Fruit fly (Drosophila melanogaster) whole organism, larva: ENCODE results near the gene CG6931.

Experiments
- noc ChIP-seq: fragments of 200-800 bp; sonication (Bioruptor generic); optimal IDR thresholded peaks from 3 replicates; lab custom pipeline; 2019; ENCODE audit warnings: missing biosample characterization, mild to moderate bottlenecking, missing genetic modification characterization, moderate library complexity

Gene CG6931

dm6 chr3L:12002321-12003248, 12.0 kb downstream of the CG6931 start, which contains the start of the genes Pop2 and CG6928:
TSS of gene Pop2 (minus strand) at chr3L:12002915.
TSS of gene CG6928 (plus strand) at chr3L:12003155.
- no peak for TF ChIP-seq noc (tag; lab: Kevin White, UChicago)

dm6 chr3L:12003457-12003856, 12.9 kb downstream of the CG6931 start:
- TF ChIP-seq noc (tag; lab: Kevin White, UChicago), result no peak

DNA sequence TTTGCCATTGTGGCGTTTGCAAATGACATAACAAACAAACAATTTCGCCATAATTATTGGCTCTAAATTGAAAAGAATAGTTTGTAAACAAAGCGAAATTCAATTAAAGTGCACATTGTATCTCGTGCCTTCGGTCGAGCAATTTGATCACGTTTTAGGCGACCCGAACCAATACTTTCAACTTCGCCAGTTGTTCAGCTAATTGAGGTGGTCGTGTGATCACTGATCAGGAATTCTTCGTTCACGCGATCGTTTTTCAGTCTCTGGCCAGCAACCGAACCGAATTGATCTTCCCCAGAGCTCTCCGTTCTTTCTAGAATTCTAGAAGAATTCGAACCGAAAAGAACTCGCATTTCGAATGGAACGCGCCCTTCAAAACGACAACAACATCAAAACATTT, 13.6 kb downstream of the CG6931 start:
- no peak for TF ChIP-seq noc (tag; lab: Kevin White, UChicago)

- no peak for TF ChIP-seq noc (tag; lab: Kevin White, UChicago)
Measured at dm6 chr3L:12007945-12008344, 17.4 kb downstream of the CG6931 start.

DNA sequence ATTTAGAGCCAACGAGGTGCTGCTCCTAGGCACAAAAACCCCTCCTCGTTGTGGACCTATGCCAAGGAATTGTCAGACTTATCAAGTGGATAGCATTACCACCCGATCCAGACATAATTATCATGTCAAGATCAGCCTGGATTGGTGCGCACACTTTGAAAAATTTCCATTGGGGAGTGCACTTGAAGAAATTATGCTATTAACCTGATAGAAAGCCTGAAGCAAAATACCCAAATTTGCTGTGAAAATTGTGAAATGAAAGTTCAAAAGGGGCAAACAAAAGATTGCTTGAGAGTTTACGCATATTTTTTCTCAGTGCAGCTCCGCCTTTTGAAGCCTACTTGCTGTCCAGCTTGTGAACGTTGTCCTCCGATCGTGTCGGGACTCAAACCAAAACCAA, 23.2 kb downstream of the CG6931 start:
- TF ChIP-seq noc (tag; lab: Kevin White, UChicago), result no peak

dm6 chr3L:12014272-12014671, 23.7 kb downstream of the CG6931 start:
- TF ChIP-seq noc (tag; lab: Kevin White, UChicago), result no peak

DNA sequence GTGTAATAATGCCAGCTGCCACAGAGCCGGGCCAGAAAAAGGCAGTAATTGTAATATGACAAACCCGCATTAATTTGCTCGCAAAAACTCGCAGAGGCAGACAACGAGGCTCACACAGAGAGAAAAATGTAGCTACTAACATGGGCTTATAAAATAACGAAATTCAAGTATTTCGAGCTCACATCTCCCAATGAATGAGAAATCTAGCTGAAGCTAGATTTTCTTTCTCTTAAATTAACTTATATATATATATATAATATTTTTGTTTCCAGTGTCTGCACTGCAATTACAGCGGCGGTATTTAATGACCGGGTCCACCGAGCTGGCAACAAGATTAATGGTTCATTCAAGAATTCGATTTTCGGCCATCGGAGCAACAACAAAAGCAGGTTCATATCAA, 25.6 kb downstream of the CG6931 start:
- no peak for TF ChIP-seq noc (tag; lab: Kevin White, UChicago)

DNA sequence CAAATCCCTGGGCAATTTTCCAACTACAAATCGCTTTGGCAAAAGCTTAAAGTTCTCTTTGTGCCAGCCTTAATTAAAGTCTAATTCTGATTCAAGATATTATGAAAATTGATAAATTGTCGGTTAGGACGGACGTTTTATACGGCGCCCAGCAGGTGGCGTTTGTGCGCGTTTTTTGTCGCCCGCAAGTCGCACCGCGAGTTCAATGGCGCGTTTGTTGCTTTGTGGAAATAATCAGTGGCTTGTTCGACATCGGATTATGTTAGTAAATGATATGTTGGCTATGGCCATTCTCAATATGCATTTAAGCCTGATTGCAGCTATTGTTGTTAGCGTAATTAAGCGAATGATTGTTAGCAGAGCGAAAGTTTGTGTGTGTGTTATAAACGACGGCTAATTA, 31.4 kb downstream of the CG6931 start:
- TF ChIP-seq noc (tag; lab: Kevin White, UChicago), result no peak

DNA sequence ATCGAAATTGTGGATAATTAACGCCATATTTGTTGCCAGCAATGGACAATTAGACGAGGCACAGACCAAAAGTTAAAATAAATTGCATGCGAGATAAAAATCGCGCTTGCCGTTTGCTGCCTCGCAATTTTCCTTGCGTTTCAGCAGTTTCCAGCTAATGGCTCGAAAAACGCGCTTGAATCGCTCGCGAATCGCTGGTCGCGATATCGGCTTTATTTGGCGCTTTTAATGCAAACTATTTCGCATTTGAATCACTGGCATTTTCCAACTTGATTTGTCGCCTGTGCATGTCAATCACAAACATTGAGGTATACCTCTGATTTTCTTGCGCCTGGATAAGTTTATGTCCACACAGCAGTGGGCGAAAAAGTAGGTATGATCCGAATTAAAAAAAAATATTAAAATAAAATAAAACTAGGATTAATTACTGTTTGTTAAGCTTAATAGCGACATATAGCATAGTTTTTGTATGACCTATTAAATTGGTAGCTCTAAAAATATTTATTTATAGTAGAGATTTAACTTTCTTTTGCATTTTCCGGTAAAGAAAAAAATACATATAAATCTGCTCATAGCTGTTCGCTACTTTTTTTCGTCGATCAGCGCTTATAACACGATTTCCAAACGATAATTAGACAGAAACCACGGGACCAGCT, 32.7 kb downstream of the CG6931 start:
- TF ChIP-seq noc (tag; lab: Kevin White, UChicago), result no peak

dm6 chr3L:12024947-12025346, 34.4 kb downstream of the CG6931 start:
- TF ChIP-seq noc (tag; lab: Kevin White, UChicago), result no peak

DNA sequence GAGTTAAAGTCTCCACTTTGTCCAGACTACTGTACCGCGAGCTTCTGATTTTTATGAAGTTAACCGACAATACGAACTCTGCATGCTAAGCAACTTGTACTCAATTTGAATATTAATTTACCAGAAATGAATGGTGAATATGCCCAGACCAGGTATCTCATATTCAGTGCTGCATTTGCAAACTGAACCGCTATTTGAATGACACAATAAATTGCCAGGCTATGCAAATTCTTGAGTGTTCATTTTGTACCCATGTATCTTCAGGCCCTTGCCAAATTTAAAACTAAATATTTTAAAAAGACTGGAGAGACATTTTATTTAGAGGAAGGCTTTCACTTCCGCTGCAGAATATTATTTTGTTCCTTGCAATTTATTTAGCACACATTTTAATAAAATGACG, 37.4 kb downstream of the CG6931 start:
- no peak for TF ChIP-seq noc (tag; lab: Kevin White, UChicago)

dm6 chr3L:12028534-12029029, 38.0 kb downstream of the CG6931 start:
- TF ChIP-seq noc (tag; lab: Kevin White, UChicago), result no peak

DNA sequence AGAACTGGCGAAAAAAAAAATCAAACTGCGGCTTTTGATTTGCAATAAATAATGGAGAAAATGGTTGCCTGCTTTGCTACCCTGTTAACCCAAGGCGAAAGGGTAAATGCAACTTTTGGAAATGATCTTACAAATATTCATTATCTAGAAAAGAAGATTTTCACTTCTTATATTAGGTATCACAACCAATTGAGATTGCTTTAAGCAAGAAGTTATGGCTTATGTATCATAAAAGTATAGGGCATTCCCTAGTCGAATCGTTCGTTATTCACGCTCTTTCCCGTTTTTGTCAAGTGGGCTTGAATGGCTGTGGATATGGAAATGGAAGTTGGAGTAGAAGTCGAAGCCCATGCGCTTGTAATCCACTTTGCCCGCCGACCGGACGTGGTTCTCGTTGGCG, 40.0 kb downstream of the CG6931 start:
- TF ChIP-seq noc (tag; lab: Kevin White, UChicago), result no peak

- TF ChIP-seq noc (tag; lab: Kevin White, UChicago), result no peak
Measured at dm6 chr3L:12032257-12032656, 41.7 kb downstream of the CG6931 start, which contains the start of gene CG43993. TSS of gene CG43993 (plus strand) at chr3L:12032557.

- TF ChIP-seq noc (tag; lab: Kevin White, UChicago), result no peak
Measured at dm6 chr3L:12036658-12037057, 46.1 kb downstream of the CG6931 start.

DNA sequence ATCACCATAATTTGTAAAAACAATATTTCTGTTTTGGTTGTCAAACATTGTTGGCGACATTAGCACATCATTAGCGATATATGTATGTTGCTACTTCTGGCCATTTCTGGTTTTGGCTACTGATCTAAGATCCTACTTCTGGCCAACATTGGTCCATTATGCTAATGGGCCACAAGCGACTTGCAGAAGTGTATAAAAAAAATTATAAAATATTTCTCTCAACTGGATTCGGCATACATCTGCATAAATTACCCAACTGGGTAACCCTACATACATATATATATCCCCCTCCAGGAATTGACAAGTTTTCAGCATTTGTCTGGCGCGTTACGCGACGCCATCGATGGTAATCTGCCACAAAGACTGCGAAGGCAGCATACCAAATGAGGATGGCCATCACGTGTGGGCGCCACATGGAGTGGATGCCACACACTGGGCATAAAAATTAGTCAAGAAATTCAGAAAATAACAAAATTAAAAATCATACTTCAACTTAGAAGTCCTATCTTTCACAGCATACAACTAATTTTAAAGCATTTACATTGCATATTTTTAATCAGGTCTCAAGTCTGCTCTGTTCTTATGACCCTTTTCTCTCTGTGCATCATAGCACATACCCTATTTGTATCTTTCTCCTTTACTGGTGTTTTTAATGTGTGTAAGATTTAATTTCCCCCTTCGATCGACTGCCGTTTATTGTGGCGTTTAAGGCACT, 47.1 kb downstream of the CG6931 start:
- no peak for TF ChIP-seq noc (tag; lab: Kevin White, UChicago)
